Worm (Caenorhabditis elegans): ENCODE measurements around the gene gcc-2.

gcc-2 gene

DNA sequence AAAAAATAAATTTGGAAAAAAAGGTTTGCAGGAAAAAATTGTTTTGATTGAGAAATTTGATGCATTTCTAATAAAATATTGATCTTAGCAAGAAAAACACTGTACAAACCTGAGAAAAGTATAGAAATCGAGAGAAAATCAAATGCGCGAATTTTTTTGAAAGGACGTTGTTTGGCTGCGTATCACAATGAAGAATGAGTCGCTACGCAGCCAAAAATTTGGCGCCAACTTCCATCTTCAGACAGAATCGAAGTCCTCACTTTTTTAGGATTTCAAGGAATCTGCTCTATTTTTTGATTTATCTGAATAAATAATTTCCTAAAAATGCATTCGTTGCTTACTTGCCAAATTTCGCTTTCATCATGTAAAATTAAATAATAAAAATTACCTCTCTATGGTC is 15.3 kb downstream of the gcc-2 start:
- no peak for TF ChIP-seq mab-5 (tag; optimal IDR thresholded peaks at IDR 0.05)
- no peak for TF ChIP-seq flh-1 (GFP tag; optimal IDR thresholded peaks at IDR 0.05)
- no peak for TF ChIP-seq ceh-43 (GFP tag; optimal IDR thresholded peaks at IDR 0.05)
- TF ChIP-seq lin-13 (tag; optimal IDR thresholded peaks at IDR 0.05), result no peak
- TF ChIP-seq nhr-76 (tag; optimal IDR thresholded peaks at IDR 0.05), result no peak
- TF ChIP-seq cnd-1 (tag; optimal IDR thresholded peaks at IDR 0.05), result no peak
- TF ChIP-seq sptf-1 (tag; optimal IDR thresholded peaks at IDR 0.05), result no peak
- TF ChIP-seq nhr-237 (tag; optimal IDR thresholded peaks at IDR 0.05), result no peak
- no peak for TF ChIP-seq ceh-39 (tag; optimal IDR thresholded peaks at IDR 0.05)
- TF ChIP-seq nhr-2 (tag; optimal IDR thresholded peaks at IDR 0.05), result no peak
- no peak for TF ChIP-seq unc-39 (tag; optimal IDR thresholded peaks at IDR 0.05)
- TF ChIP-seq pha-4 (tag; optimal IDR thresholded peaks at IDR 0.05), result no peak
- TF ChIP-seq nhr-12 (tag; optimal IDR thresholded peaks at IDR 0.05), result no peak
- TF ChIP-seq tbx-8 (GFP tag; optimal IDR thresholded peaks at IDR 0.05), result no peak
- TF ChIP-seq lin-32 (GFP tag; optimal IDR thresholded peaks at IDR 0.05), result no peak
- TF ChIP-seq mls-2 (tag; optimal IDR thresholded peaks at IDR 0.05), result no peak
- TF ChIP-seq ham-2 (GFP tag; optimal IDR thresholded peaks at IDR 0.05), result no peak
- TF ChIP-seq mep-1 (tag; optimal IDR thresholded peaks at IDR 0.05), result no peak
- TF ChIP-seq sem-2 (GFP tag; optimal IDR thresholded peaks at IDR 0.05), result no peak

DNA sequence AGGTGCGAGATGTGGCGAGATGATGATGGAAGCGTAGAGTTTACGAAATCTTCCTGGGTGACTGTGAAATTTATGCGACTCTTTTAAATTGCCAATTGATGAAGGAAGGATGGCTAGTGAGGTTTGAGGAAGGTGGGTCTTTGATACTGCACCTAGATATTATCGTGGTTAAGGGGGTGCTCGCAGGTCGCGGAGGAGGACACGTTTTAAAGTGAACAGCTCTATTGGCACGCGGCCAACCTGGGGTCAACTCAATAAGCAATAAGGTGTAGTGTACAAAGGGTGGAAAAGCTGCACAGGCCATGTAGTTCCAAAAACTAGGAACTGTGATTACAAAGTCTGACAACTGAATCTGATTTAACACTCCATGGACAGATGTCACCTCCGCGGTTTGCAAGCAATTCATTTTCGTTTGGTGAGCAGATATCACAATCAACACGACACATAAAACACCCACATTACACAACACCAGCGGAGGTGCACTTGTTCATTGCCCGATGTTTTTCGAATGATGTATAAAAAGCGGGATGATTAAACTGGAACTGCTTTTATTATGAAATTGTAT is 16.5 kb downstream of the gcc-2 start:
- peak; percentile 20 for TF ChIP-seq unc-62 (GFP tag; optimal IDR thresholded peaks at IDR 0.05)
- TF ChIP-seq tbx-8 (GFP tag; optimal IDR thresholded peaks at IDR 0.05), result no peak

DNA sequence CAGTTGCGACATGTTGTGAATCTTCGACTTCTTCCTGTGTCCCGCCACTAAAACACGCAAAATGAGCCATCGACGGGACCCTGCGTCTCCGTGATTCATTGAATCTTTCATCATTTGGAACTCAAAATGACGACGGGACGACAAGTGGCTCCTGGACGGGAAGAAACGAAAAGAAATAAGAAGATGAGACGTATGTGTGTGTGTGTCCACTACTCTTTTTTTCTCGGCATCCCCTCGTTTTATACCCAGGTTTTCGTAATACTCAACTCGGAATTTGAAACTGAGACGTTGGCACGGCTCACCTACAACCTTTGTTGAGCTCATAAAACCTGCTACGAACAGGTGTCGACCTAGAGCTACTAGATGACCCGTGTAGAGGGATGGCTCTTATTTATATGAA is 17.4 kb downstream of the gcc-2 start:
- TF ChIP-seq nhr-2 (tag; optimal IDR thresholded peaks at IDR 0.05) (no peak), hlh-1 (tag; optimal IDR thresholded peaks at IDR 0.05) (peak; percentile 51), ceh-83 (GFP tag; optimal IDR thresholded peaks at IDR 0.05) (no peak), unc-120 (tag; optimal IDR thresholded peaks at IDR 0.05; ENCODE audit: poor library complexity, severe bottlenecking) (peak; percentile 67), unc-62 (GFP tag; optimal IDR thresholded peaks at IDR 0.05) (peak; percentile 68)

DNA sequence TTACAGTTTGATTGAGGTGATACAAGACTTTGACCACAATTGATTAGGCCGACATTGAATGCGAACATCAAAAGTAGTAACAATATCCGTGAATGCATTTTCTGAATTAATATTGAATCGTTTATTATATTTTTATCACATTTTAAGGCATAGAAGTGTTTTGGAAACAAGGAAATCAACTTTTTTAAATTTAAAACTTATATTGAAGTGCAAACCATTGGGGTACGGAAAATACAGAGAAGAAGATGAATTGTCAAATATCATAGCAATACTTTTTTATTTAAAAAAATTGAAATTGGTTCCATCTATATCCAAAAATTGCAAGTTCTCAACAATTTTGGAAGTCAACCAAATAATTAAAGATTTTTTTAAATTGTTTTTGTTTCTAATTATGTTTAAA is 18.7 kb downstream of the gcc-2 start, which contains the start of gene T05G5.1:
T05G5.1 (minus strand) TSS at position 101 of the 400 bp plus-strand sequence.
- TF ChIP-seq snpc-4 (tag; optimal IDR thresholded peaks at IDR 0.05) (no peak), zip-8 (tag; optimal IDR thresholded peaks at IDR 0.05) (no peak), ham-2 (GFP tag; optimal IDR thresholded peaks at IDR 0.05) (no peak), cnd-1 (tag; optimal IDR thresholded peaks at IDR 0.05) (no peak), nhr-2 (tag; optimal IDR thresholded peaks at IDR 0.05) (no peak), ztf-11 (tag; optimal IDR thresholded peaks at IDR 0.05) (no peak), mls-2 (tag; optimal IDR thresholded peaks at IDR 0.05) (no peak)

DNA sequence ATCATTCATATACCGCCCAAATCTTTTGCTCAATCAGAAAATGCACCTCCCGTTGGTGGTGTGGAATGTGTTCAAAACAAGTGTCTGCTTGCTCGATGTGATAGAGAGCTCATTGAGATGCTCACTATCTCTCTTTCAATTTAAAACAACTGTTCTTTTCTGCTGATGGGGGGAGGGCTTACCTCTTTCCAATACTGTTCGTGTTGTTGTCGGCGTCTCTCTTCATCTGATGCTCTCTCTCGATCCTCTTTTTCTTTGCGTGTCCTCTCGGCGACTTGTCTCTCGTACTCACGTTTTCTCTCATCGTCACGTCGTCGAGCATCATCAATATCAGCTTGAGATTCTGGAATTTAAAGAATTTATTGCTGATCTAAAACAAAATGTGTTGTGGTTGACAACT is 20.0 kb downstream of the gcc-2 start:
- TF ChIP-seq M03D4.4 (tag; optimal IDR thresholded peaks at IDR 0.05), result no peak
- TF ChIP-seq lsy-2 (tag; optimal IDR thresholded peaks at IDR 0.05), result no peak
- peak; percentile 95 for TF ChIP-seq hlh-1 (tag; optimal IDR thresholded peaks at IDR 0.05)
- peak; percentile 27 for TF ChIP-seq unc-120 (tag; optimal IDR thresholded peaks at IDR 0.05; ENCODE audit: poor library complexity, severe bottlenecking)
- TF ChIP-seq nhr-237 (tag; optimal IDR thresholded peaks at IDR 0.05), result no peak
- TF ChIP-seq unc-62 (GFP tag; optimal IDR thresholded peaks at IDR 0.05), result peak; percentile 69
- no peak for TF ChIP-seq ceh-39 (tag; optimal IDR thresholded peaks at IDR 0.05)
- TF ChIP-seq mep-1 (tag; optimal IDR thresholded peaks at IDR 0.05), result no peak

DNA sequence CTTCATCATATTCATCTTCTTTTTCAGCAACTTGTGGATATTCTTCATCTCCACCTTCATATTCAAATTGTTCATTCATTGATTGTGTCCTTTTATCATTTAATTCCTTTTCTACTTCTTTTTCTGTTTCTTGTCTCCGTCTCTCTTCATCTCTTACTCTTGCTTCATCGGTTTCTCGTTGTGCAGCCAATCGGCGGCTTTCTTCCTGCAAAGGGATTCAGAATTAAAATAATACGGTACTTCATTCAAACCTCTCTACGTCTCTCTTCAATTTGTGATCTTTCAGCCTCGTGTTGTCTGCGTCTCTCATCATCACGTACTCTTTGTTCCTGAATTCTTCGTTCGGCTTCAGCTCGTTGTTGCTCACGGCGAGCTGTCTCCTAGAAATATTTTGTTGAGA is 21.3 kb downstream of the gcc-2 start:
- TF ChIP-seq lsy-2 (tag; optimal IDR thresholded peaks at IDR 0.05), result peak; percentile 41
- no peak for TF ChIP-seq sem-2 (GFP tag; optimal IDR thresholded peaks at IDR 0.05)

DNA sequence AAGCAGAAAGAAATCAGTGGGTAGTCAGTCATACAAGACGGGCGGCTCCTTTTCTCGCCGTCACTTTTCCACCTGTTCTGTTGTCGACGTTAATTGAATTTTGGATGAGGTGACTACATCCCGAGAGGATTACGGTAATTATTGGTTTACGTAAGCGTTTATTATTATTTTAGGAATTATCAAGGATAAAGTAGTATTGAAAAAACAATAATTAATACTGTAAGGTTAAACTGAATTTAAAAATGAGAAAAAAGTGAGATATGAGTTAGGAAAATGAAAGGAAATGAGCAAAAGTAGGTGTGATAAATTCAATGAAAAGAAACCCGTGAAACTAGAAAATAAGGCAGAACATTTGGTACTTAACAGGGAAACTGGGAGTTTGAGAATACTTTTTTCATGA is 23.0 kb downstream of the gcc-2 start, which contains the start of gene hlh-4:
hlh-4 (minus strand) TSS at position 101 of the 400 bp plus-strand sequence.
- no peak for TF ChIP-seq cnd-1 (tag; optimal IDR thresholded peaks at IDR 0.05)
- no peak for TF ChIP-seq nhr-28 (tag; optimal IDR thresholded peaks at IDR 0.05)
- no peak for TF ChIP-seq unc-120 (tag; optimal IDR thresholded peaks at IDR 0.05; ENCODE audit: poor library complexity, severe bottlenecking)
- no peak for TF ChIP-seq nhr-2 (tag; optimal IDR thresholded peaks at IDR 0.05)
- TF ChIP-seq pha-4 (tag; optimal IDR thresholded peaks at IDR 0.05), result no peak
- TF ChIP-seq sem-2 (GFP tag; optimal IDR thresholded peaks at IDR 0.05), result no peak
- TF ChIP-seq unc-39 (tag; optimal IDR thresholded peaks at IDR 0.05), result no peak
- TF ChIP-seq lsy-2 (tag; optimal IDR thresholded peaks at IDR 0.05), result no peak
- TF ChIP-seq mab-5 (tag; optimal IDR thresholded peaks at IDR 0.05), result no peak
- no peak for TF ChIP-seq ceh-83 (GFP tag; optimal IDR thresholded peaks at IDR 0.05)
- TF ChIP-seq drap-1 (GFP tag; optimal IDR thresholded peaks at IDR 0.05), result no peak
- no peak for TF ChIP-seq flh-1 (GFP tag; optimal IDR thresholded peaks at IDR 0.05)
